Worm (Caenorhabditis elegans) whole organism, L3 larva: Measurements from ENCODE around the gene Y45F10B.13.

Source experiments
- ama-1 ChIP-seq: fragments of 150-350 bp; optimal IDR thresholded peaks from 2 replicates; lab custom pipeline; 2018
- ceh-16 ChIP-seq: sonication (generic microtip); optimal IDR thresholded peaks from 2 replicates; lab custom pipeline; 2017; ENCODE audit warnings: missing biosample characterization, missing genetic modification characterization
- egl-27 ChIP-seq: sonication (generic microtip); optimal IDR thresholded peaks from 4 replicates; lab custom pipeline; 2017; ENCODE audit warnings: missing biosample characterization, missing genetic modification reagents, missing genetic modification characterization
- elt-3 ChIP-seq, 3 experiments: fragments of 150-350 bp in 1 of 3; sonication (generic microtip) in 2 of 3; optimal IDR thresholded peaks; 2 replicates in 2 of 3; 4 replicates in 1 of 3; lab custom pipeline; 2014 to 2017; ENCODE audit warnings: missing biosample characterization in 3 of 3, missing genetic modification characterization in 3 of 3
- fkh-10 ChIP-seq: sonication (generic microtip); optimal IDR thresholded peaks from 2 replicates; lab custom pipeline; 2017; ENCODE audit warnings: missing biosample characterization, missing genetic modification reagents, missing genetic modification characterization
- lin-15B ChIP-seq: fragments of 150-350 bp; optimal IDR thresholded peaks from 2 replicates; lab custom pipeline; 2014; ENCODE audit warnings: missing biosample characterization, missing genetic modification characterization
- nfya-1 ChIP-seq: sonication (generic microtip); optimal IDR thresholded peaks from 2 replicates; lab custom pipeline; 2017; ENCODE audit warnings: missing genetic modification characterization, mild to moderate bottlenecking, missing compliant biosample characterization, antibody characterized with exemption, moderate library complexity; ENCODE audit not compliant: insufficient read depth
- nhr-237 ChIP-seq: fragments of 150-350 bp; optimal IDR thresholded peaks from 2 replicates; lab custom pipeline; 2014; ENCODE audit warnings: missing biosample characterization, missing genetic modification characterization
- nhr-76 ChIP-seq: fragments of 150-350 bp; sonication (generic microtip); optimal IDR thresholded peaks from 5 replicates; lab custom pipeline; 2014; ENCODE audit warnings: missing biosample characterization, missing genetic modification characterization
- pha-4 ChIP-seq: fragments of 150-350 bp; optimal IDR thresholded peaks from 2 replicates; lab custom pipeline; 2014; ENCODE audit warnings: missing biosample characterization, missing genetic modification reagents, missing genetic modification characterization
- snpc-4 ChIP-seq: fragments of 150-350 bp; optimal IDR thresholded peaks from 2 replicates; lab custom pipeline; 2014; ENCODE audit warnings: missing biosample characterization, missing genetic modification characterization
- tbx-2 ChIP-seq: sonication (generic microtip); optimal IDR thresholded peaks from 2 replicates; lab custom pipeline; 2016; ENCODE audit warnings: mild to moderate bottlenecking, missing genetic modification characterization, missing compliant biosample characterization
- unc-62 ChIP-seq: fragments of 150-350 bp; sonication (generic microtip); optimal IDR thresholded peaks from 4 replicates; lab custom pipeline; 2014; ENCODE audit warnings: missing biosample characterization, missing genetic modification reagents, missing genetic modification characterization

DNA sequence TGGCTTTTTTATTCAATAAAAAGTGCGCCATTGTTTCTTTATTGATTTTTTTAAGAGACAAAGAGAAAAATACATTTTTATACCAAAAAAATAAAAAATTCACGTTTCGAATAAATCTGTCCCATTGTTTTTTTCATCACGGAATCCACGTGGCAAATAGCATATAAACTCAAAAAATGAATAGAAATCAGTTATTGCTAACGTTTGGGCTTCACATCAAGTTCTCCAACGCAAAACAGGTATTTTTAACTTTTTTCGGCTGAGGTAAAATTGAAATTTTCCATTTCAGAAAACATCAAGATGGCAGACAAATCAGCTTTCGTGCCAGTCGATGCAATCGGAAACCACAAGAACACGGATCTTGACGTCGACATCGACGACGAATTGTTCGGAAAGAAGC, 31.8 kb upstream of the Y45F10B.13 start, which contains the start of gene Y45F10B.3:
- TF ChIP-seq tbx-2 (tag; lab: Kevin White, UChicago) (no peak), egl-27 (tag; lab: Kevin White, UChicago) (no peak), elt-3 (tag; optimal IDR thresholded peaks at IDR 0.05; lab: Kevin White, UChicago) (no peak), nhr-237 (tag; lab: Kevin White, UChicago) (no peak), lin-15B (tag; lab: Kevin White, UChicago) (no peak), snpc-4 (tag; lab: Kevin White, UChicago) (no peak), nhr-76 (no peak), unc-62 (GFP tag; lab: Kevin White, UChicago) (no peak), fkh-10 (no peak), ceh-16 (tag; lab: Kevin White, UChicago) (no peak), ama-1 (lab: Kevin White, UChicago) (no peak), pha-4 (no peak), nfya-1 (no peak)
